Worm (Caenorhabditis elegans) whole organism, L4 larva: ENCODE results near the gene cha-1.

Experiments used
- D1046.2 ChIP-seq: fragments of 200-800 bp; sonication (Bioruptor generic); IDR thresholded peaks from 2 replicates; pipeline ENCODE4 v1.3.6; 2022; ENCODE audit warnings: missing genetic modification characterization, missing compliant biosample characterization
- F37D6.2 ChIP-seq: sonication (generic microtip); optimal IDR thresholded peaks from 2 replicates; lab custom pipeline; 2016; ENCODE audit warnings: mild to moderate bottlenecking, missing genetic modification characterization, missing compliant biosample characterization
- F49E8.2 ChIP-seq: sonication (generic microtip); optimal IDR thresholded peaks from 2 replicates; lab custom pipeline; 2016; ENCODE audit warnings: missing compliant biosample characterization, mild to moderate bottlenecking, missing genetic modification characterization, borderline replicate concordance
- R02D3.7 ChIP-seq: fragments of 150-350 bp; sonication (generic microtip); optimal IDR thresholded peaks from 3 replicates; lab custom pipeline; 2014; ENCODE audit warnings: missing biosample characterization, missing genetic modification characterization
- T20F7.1 ChIP-seq: fragments of 200-800 bp; sonication (Bioruptor generic); optimal IDR thresholded peaks from 2 replicates; lab custom pipeline; 2018; ENCODE audit warnings: mild to moderate bottlenecking, missing genetic modification characterization, missing compliant biosample characterization
- T26A8.4 ChIP-seq: fragments of 200-800 bp; sonication (Bioruptor generic); IDR thresholded peaks from 2 replicates; pipeline ENCODE4 v1.3.6; 2022; ENCODE audit warnings: missing genetic modification characterization, missing compliant biosample characterization
- aha-1 ChIP-seq: fragments of 150-350 bp; peaks from one replicate; lab custom pipeline; 2014; ENCODE audit warnings: missing biosample characterization, missing genetic modification characterization
- ama-1 ChIP-seq: fragments of 150-350 bp; optimal IDR thresholded peaks from 2 replicates; lab custom pipeline; 2014; ENCODE audit warnings: inconsistent platforms, mixed read lengths
- ceh-20 ChIP-seq: fragments of 200-800 bp; sonication (Bioruptor generic); IDR thresholded peaks from 2 replicates; pipeline ENCODE4 v1.3.6; 2022; ENCODE audit warnings: missing genetic modification reagents, missing genetic modification characterization, missing compliant biosample characterization
- ceh-62 ChIP-seq: sonication (generic microtip); optimal IDR thresholded peaks from 2 replicates; lab custom pipeline; 2017; ENCODE audit warnings: missing biosample characterization, missing genetic modification characterization
- ces-1 ChIP-seq: fragments of 150-350 bp; sonication (generic microtip); optimal IDR thresholded peaks from 4 replicates; lab custom pipeline; 2014; ENCODE audit warnings: missing biosample characterization, missing genetic modification reagents, missing genetic modification characterization
- cey-2 ChIP-seq: sonication (generic microtip); optimal IDR thresholded peaks from 3 replicates; lab custom pipeline; 2017; ENCODE audit warnings: missing genetic modification characterization, mild to moderate bottlenecking, missing compliant biosample characterization, antibody characterized with exemption, borderline replicate concordance; ENCODE audit not compliant: insufficient read depth
- ctbp-1 ChIP-seq: fragments of 200-800 bp; sonication (Bioruptor generic); IDR thresholded peaks from 2 replicates; pipeline ENCODE4 v1.3.6; 2022; ENCODE audit warnings: missing genetic modification reagents, missing genetic modification characterization, missing compliant biosample characterization
- daf-16 ChIP-seq, 3 experiments: sonication (generic microtip); optimal IDR thresholded peaks; 2 replicates each; lab custom pipeline; 2016 to 2017; ENCODE audit warnings: missing genetic modification characterization in 3 of 3, missing genetic modification reagents in 3 of 3, mild to moderate bottlenecking in 2 of 3, missing compliant biosample characterization in 2 of 3, missing biosample characterization in 1 of 3, moderate library complexity in 1 of 3
- dmd-6 ChIP-seq: fragments of 200-800 bp; sonication (Bioruptor generic); IDR thresholded peaks from 2 replicates; pipeline ENCODE4 v1.3.6; 2022; ENCODE audit warnings: missing genetic modification reagents, missing genetic modification characterization, missing compliant biosample characterization
- dpl-1 ChIP-seq: fragments of 150-350 bp; optimal IDR thresholded peaks from 2 replicates; lab custom pipeline; 2014; ENCODE audit warnings: missing biosample characterization, missing genetic modification reagents, missing genetic modification characterization
- dve-1 ChIP-seq: sonication (generic microtip); optimal IDR thresholded peaks from 2 replicates; lab custom pipeline; 2017; ENCODE audit warnings: antibody characterized with exemption, mild to moderate bottlenecking, missing genetic modification characterization, missing compliant biosample characterization; ENCODE audit not compliant: insufficient read depth
- egl-27 ChIP-seq: sonication (generic microtip); optimal IDR thresholded peaks from 3 replicates; lab custom pipeline; 2017; ENCODE audit warnings: missing biosample characterization, missing genetic modification reagents, missing genetic modification characterization
- egl-43 ChIP-seq: fragments of 200-800 bp; sonication (Bioruptor generic); IDR thresholded peaks from 2 replicates; pipeline ENCODE4 v1.3.6; 2022; ENCODE audit warnings: missing genetic modification reagents, missing genetic modification characterization, missing compliant biosample characterization
- fkh-10 ChIP-seq: fragments of 150-350 bp; optimal IDR thresholded peaks from 2 replicates; lab custom pipeline; 2014; ENCODE audit warnings: missing biosample characterization, missing genetic modification reagents, missing genetic modification characterization
- fos-1 ChIP-seq: fragments of 150-350 bp; optimal IDR thresholded peaks from 2 replicates; lab custom pipeline; 2014; ENCODE audit warnings: missing biosample characterization, missing genetic modification characterization
- hif-1 ChIP-seq, 2 experiments: sonication (generic microtip); optimal IDR thresholded peaks; 2 replicates each; lab custom pipeline; 2016 to 2017; ENCODE audit warnings: missing compliant biosample characterization in 2 of 2, missing genetic modification characterization in 2 of 2, missing genetic modification reagents in 2 of 2, missing genotype in 2 of 2, mild to moderate bottlenecking in 1 of 2
- hlh-11 ChIP-seq: fragments of 200-800 bp; sonication (Bioruptor generic); optimal IDR thresholded peaks from 2 replicates; lab custom pipeline; 2018; ENCODE audit warnings: mild to moderate bottlenecking, missing genetic modification characterization, missing compliant biosample characterization
- hlh-30 ChIP-seq: sonication (generic microtip); optimal IDR thresholded peaks from 2 replicates; lab custom pipeline; 2017; ENCODE audit warnings: antibody characterized with exemption, mild to moderate bottlenecking, missing genetic modification characterization, missing compliant biosample characterization; ENCODE audit not compliant: insufficient read depth
- jun-1 ChIP-seq: fragments of 150-350 bp; optimal IDR thresholded peaks from 2 replicates; lab custom pipeline; 2014; ENCODE audit warnings: missing biosample characterization, missing genetic modification reagents, missing genetic modification characterization
- lsy-2 ChIP-seq, 2 experiments: fragments of 150-350 bp in 1 of 2; sonication (generic microtip) in 1 of 2; optimal IDR thresholded peaks; 2 replicates each; lab custom pipeline; 2014 to 2017; ENCODE audit warnings: missing biosample characterization in 2 of 2, missing genetic modification characterization in 2 of 2
- mdl-1 ChIP-seq, 2 experiments: fragments of 150-350 bp in 1 of 2; sonication (generic microtip) in 1 of 2; optimal IDR thresholded peaks; 2 replicates each; lab custom pipeline; 2014 to 2017; ENCODE audit warnings: missing biosample characterization in 2 of 2, missing genetic modification characterization in 2 of 2
- mes-2 ChIP-seq: sonication (generic microtip); optimal IDR thresholded peaks from 2 replicates; lab custom pipeline; 2016; ENCODE audit warnings: missing genotype, mild to moderate bottlenecking, missing genetic modification characterization, missing compliant biosample characterization; ENCODE audit not compliant: poor library complexity, severe bottlenecking
- mxl-2 ChIP-seq: fragments of 200-800 bp; sonication (Bioruptor generic); conservative IDR thresholded peaks from 2 replicates; pipeline ENCODE4 v1.3.6; 2022; ENCODE audit warnings: missing genetic modification reagents, missing genetic modification characterization, missing compliant biosample characterization
- mxl-3 ChIP-seq: fragments of 200-800 bp; sonication (Bioruptor generic); optimal IDR thresholded peaks from 2 replicates; lab custom pipeline; 2018; ENCODE audit warnings: mild to moderate bottlenecking, missing genetic modification characterization, missing compliant biosample characterization
- nhr-11 ChIP-seq: fragments of 150-350 bp; optimal IDR thresholded peaks from 2 replicates; lab custom pipeline; 2014; ENCODE audit warnings: missing biosample characterization, missing genetic modification characterization
- nhr-111 ChIP-seq: fragments of 200-800 bp; sonication (Bioruptor generic); optimal IDR thresholded peaks from 2 replicates; lab custom pipeline; 2018; ENCODE audit warnings: mild to moderate bottlenecking, missing genetic modification characterization, missing compliant biosample characterization
- nhr-237 ChIP-seq: sonication (generic microtip); optimal IDR thresholded peaks from 2 replicates; lab custom pipeline; 2017; ENCODE audit warnings: missing biosample characterization, missing genetic modification characterization
- nhr-25 ChIP-seq: sonication (generic microtip); optimal IDR thresholded peaks from 2 replicates; lab custom pipeline; 2017; ENCODE audit warnings: missing genetic modification characterization, mild to moderate bottlenecking, missing compliant biosample characterization, antibody characterized with exemption, moderate library complexity, borderline replicate concordance; ENCODE audit not compliant: insufficient read depth
- nhr-28 ChIP-seq: fragments of 150-350 bp; optimal IDR thresholded peaks from 2 replicates; lab custom pipeline; 2014; ENCODE audit warnings: missing biosample characterization, missing genetic modification characterization
- nhr-42 ChIP-seq: fragments of 200-800 bp; sonication (Bioruptor generic); IDR thresholded peaks from 2 replicates; pipeline ENCODE4 v1.3.6; 2022; ENCODE audit warnings: missing genetic modification characterization, missing compliant biosample characterization
- nhr-48 ChIP-seq: sonication (generic microtip); optimal IDR thresholded peaks from 2 replicates; lab custom pipeline; 2016; ENCODE audit warnings: mild to moderate bottlenecking, missing genetic modification characterization, missing compliant biosample characterization
- nhr-77 ChIP-seq: fragments of 150-350 bp; optimal IDR thresholded peaks from 2 replicates; lab custom pipeline; 2014; ENCODE audit warnings: missing biosample characterization, missing genetic modification characterization
- pha-4 ChIP-seq, 2 experiments: fragments of 150-350 bp in 1 of 2; fragments of 200-800 bp in 1 of 2; sonication (Bioruptor generic) in 1 of 2; IDR thresholded peaks in 1 of 2; optimal IDR thresholded peaks in 1 of 2; 2 replicates each; pipeline versions ENCODE4 v1.3.6 to Lab custom; 2014 to 2022; ENCODE audit warnings: missing genetic modification characterization in 2 of 2, missing genetic modification reagents in 2 of 2, missing biosample characterization in 1 of 2, missing compliant biosample characterization in 1 of 2
- php-3 ChIP-seq: fragments of 200-800 bp; sonication (Bioruptor generic); IDR thresholded peaks from 2 replicates; pipeline ENCODE4 v1.3.6; 2022; ENCODE audit warnings: missing genetic modification reagents, missing genetic modification characterization, missing compliant biosample characterization
- sdz-12 ChIP-seq: fragments of 200-800 bp; sonication (Bioruptor generic); optimal IDR thresholded peaks from 2 replicates; lab custom pipeline; 2018; ENCODE audit warnings: mild to moderate bottlenecking, missing genetic modification characterization, missing compliant biosample characterization
- tra-1 ChIP-seq: fragments of 200-800 bp; sonication (Bioruptor generic); IDR thresholded peaks from 2 replicates; pipeline ENCODE4 v1.3.6; 2022; ENCODE audit warnings: missing genetic modification reagents, missing genetic modification characterization, missing compliant biosample characterization
- unc-39 ChIP-seq: sonication (generic microtip); optimal IDR thresholded peaks from 2 replicates; lab custom pipeline; 2017; ENCODE audit warnings: missing biosample characterization, missing genetic modification characterization
- zag-1 ChIP-seq: fragments of 150-350 bp; optimal IDR thresholded peaks from 2 replicates; lab custom pipeline; 2014; ENCODE audit warnings: missing biosample characterization, missing genetic modification characterization
- zfp-3 ChIP-seq: fragments of 200-800 bp; sonication (Bioruptor generic); conservative IDR thresholded peaks from 2 replicates; pipeline ENCODE4 v1.3.6; 2022; ENCODE audit warnings: missing genetic modification reagents, missing genetic modification characterization, missing compliant biosample characterization
- zip-11 ChIP-seq: fragments of 200-800 bp; sonication (Bioruptor generic); IDR thresholded peaks from 2 replicates; pipeline ENCODE4 v1.3.6; 2022; ENCODE audit warnings: missing genetic modification characterization, missing compliant biosample characterization
- ztf-11 ChIP-seq: fragments of 150-350 bp; optimal IDR thresholded peaks from 2 replicates; lab custom pipeline; 2014; ENCODE audit warnings: missing biosample characterization, missing genetic modification characterization

Gene cha-1

ce11 chrIV:3654214-3654613 is 29.7 kb upstream of the cha-1 start (continued):
- no peak for TF ChIP-seq T20F7.1 (GFP tag; lab: Kevin White, UChicago)
- TF ChIP-seq mes-2 (tag; lab: Kevin White, UChicago) = peak; percentile 26
- TF ChIP-seq F37D6.2 = no peak
- TF ChIP-seq mdl-1 (tag; optimal IDR thresholded peaks at IDR 0.05; lab: Kevin White, UChicago) = peak; percentile 73 to 79
- peak; percentile 91 for TF ChIP-seq ceh-20

ce11 chrIV:3653420-3653823 is 28.9 kb upstream of the cha-1 start:
- TF ChIP-seq hlh-11 = peak; percentile 92
- TF ChIP-seq zfp-3 (GFP tag; lab: Robert Waterston, UW) = no peak
- no peak for TF ChIP-seq fos-1
- TF ChIP-seq ces-1 = no peak
- TF ChIP-seq ceh-20 = no peak
- peak; percentile 33 for TF ChIP-seq dpl-1 (GFP tag; lab: Kevin White, UChicago)
- no peak for TF ChIP-seq zip-11 (GFP tag; lab: Robert Waterston, UW)
- TF ChIP-seq egl-43 (GFP tag; lab: Robert Waterston, UW) = no peak
- TF ChIP-seq R02D3.7 (tag; lab: Kevin White, UChicago) = no peak
- no peak for TF ChIP-seq tra-1 (GFP tag; lab: Robert Waterston, UW)
- TF ChIP-seq F37D6.2 = no peak
- peak; percentile 70 for TF ChIP-seq mxl-3 (GFP tag; lab: Kevin White, UChicago)
- peak; percentile 32; the same call in 1 of the 2 replicates for TF ChIP-seq nhr-42 (GFP tag; lab: Robert Waterston, UW)
- peak; percentile 41 for TF ChIP-seq nhr-25 (tag; lab: Kevin White, UChicago)
- no peak for TF ChIP-seq sdz-12 (GFP tag; lab: Kevin White, UChicago)
- no peak for TF ChIP-seq ctbp-1
- TF ChIP-seq jun-1 (tag; lab: Kevin White, UChicago) = no peak
- peak; percentile 79; the same call in 1 of the 2 replicates for TF ChIP-seq mxl-2 (GFP tag; lab: Robert Waterston, UW)
- TF ChIP-seq fkh-10 (GFP tag; lab: Kevin White, UChicago) = no peak
- peak; percentile 55 to 81 for TF ChIP-seq mdl-1 (tag; optimal IDR thresholded peaks at IDR 0.05; lab: Kevin White, UChicago)
- peak; percentile 29 for TF ChIP-seq nhr-77 (tag; lab: Kevin White, UChicago)
- TF ChIP-seq ceh-62 (tag; lab: Kevin White, UChicago) = no peak
- TF ChIP-seq egl-27 (tag; lab: Kevin White, UChicago) = no peak
- TF ChIP-seq pha-4 (GFP tag; IDR thresholded peaks at IDR 0.05; lab: Robert Waterston, UW) = no peak
- peak; percentile 37 for TF ChIP-seq pha-4 (tag; optimal IDR thresholded peaks at IDR 0.05; lab: Kevin White, UChicago)
- TF ChIP-seq ama-1 = no peak
- peak; percentile 68 for TF ChIP-seq dmd-6
- TF ChIP-seq unc-39 (tag; lab: Kevin White, UChicago) = no peak
- peak; percentile 31 for TF ChIP-seq nhr-11 (tag; lab: Kevin White, UChicago)
- TF ChIP-seq hif-1 (tag; optimal IDR thresholded peaks at IDR 0.05; lab: Kevin White, UChicago) = peak in 1 of 2 experiments; percentile 11
- TF ChIP-seq mes-2 (tag; lab: Kevin White, UChicago) = peak; percentile 11
- no peak for TF ChIP-seq F49E8.2 (tag; lab: Kevin White, UChicago)
- TF ChIP-seq ztf-11 (tag; lab: Kevin White, UChicago) = no peak
- no peak for TF ChIP-seq zag-1 (tag; lab: Kevin White, UChicago)
- peak; percentile 88 for TF ChIP-seq dve-1
- peak; percentile 77 for TF ChIP-seq hlh-30 (tag; lab: Kevin White, UChicago)
- peak; percentile 71 for TF ChIP-seq cey-2 (tag; lab: Kevin White, UChicago)
- peak; percentile 94 for TF ChIP-seq nhr-28 (tag; lab: Kevin White, UChicago)
- TF ChIP-seq nhr-111 (GFP tag; lab: Kevin White, UChicago) = no peak
- TF ChIP-seq lsy-2 (tag; optimal IDR thresholded peaks at IDR 0.05; lab: Kevin White, UChicago) = peak; percentile 45 to 82
- no peak for TF ChIP-seq nhr-237 (tag; lab: Kevin White, UChicago)
- TF ChIP-seq daf-16 (GFP tag; optimal IDR thresholded peaks at IDR 0.05; lab: Kevin White, UChicago) = no peak
- peak; percentile 96 for TF ChIP-seq daf-16 (tag; optimal IDR thresholded peaks at IDR 0.05; lab: Kevin White, UChicago)
- TF ChIP-seq php-3 (GFP tag; lab: Robert Waterston, UW) = peak; percentile 68
- no peak for TF ChIP-seq D1046.2 (GFP tag; lab: Robert Waterston, UW)
- peak; percentile 94 for TF ChIP-seq nhr-48 (tag; lab: Kevin White, UChicago)
- TF ChIP-seq aha-1 (tag; lab: Kevin White, UChicago) = peak; percentile 52
- peak; percentile 61 for TF ChIP-seq T26A8.4
